Fruit fly (Drosophila melanogaster) ovary, adult (tissue): ENCODE results near the gene ACXD.
A peak's percentile ranks its signal among the peaks of the same experiment; 100 is the strongest.

ENCODE experiments used
- CG17801 ChIP-seq: fragments of 200-800 bp; optimal IDR thresholded peaks from 2 replicates; lab custom pipeline; 2019; ENCODE audit warnings: missing biosample characterization, mild to moderate bottlenecking, missing genetic modification characterization, moderate library complexity; ENCODE audit not compliant: partially characterized antibody

The ACXD gene

DNA sequence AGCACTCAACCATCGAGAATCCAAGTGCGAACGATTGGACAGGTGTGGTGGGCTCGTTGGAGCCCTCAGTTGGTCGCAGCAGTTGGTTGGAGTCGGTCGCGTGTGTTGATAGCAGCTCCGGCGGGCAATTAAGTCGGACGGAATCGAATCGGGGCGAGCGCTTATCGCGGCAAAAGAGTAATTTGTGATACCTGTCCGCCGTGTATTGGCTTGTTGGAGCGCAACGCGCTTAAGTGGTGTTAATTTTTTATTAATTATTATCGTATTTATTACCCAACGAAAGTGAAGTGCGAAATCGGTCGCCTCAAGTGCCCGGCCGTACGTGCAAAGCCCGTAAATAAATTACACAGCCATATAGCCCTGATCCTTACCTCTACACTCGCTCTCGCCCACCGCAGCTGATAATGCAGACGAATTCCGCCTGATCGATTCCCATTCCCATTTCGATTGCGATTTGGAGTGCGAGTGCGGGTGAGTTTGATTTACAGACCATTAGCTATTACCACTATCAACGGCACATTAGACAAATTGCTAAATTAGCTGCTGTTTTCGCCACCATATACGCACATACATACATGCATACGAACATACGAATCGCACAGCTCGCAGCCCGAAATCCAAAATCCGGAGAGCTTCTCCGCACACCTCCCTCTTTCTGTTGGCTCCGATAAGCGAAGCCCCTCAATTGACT is at the start of gene ACXD:
ACXD (plus strand) TSS at position 66 of the 691 bp plus-strand sequence.
- no peak for TF ChIP-seq CG17801

DNA sequence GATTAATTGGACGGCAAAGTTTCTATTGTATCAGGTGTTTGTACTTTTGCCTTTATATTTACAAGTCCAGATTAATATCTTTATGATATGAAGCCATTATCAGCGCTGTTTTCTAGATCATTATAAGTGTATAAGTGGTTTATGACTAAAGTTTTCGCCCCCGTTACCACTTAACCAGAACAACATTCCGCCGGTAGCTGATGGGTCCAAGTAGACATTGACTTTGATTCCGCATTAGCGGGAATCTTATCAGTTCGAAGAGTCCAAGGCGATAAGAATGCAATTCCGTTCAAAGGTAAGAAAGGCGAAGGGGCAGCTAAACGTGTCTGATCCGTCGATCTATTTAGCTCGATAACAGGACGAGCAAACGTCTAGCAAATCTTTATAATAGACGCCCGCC is 45.9 kb upstream of the ACXD start:
- no peak for TF ChIP-seq CG17801

DNA sequence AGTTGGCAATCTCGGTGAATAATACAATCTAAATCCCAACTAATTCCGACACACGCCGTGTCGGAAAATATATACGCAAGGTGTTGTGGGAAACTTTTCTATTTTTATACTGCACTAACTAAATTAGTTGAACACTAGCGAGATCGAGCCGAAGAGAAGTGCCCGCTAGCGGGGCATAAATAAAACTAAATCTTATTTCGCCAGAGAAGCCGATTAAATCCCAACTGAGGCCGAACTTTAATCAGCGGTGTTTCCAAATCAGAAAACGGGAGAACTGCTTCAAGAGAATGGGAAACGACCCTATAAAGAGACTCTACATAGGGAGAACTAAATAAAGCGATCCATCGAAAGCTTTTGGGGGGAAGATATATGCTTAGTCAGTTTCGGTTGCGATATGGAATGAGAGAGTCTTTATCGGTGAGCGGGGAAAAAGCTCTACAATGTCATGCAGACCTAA is 45.4 kb upstream of the ACXD start, which contains the start of gene CG5707:
CG5707 (minus strand) TSS at position 228 of the 457 bp plus-strand sequence.
- TF ChIP-seq CG17801: peak; percentile 19

DNA sequence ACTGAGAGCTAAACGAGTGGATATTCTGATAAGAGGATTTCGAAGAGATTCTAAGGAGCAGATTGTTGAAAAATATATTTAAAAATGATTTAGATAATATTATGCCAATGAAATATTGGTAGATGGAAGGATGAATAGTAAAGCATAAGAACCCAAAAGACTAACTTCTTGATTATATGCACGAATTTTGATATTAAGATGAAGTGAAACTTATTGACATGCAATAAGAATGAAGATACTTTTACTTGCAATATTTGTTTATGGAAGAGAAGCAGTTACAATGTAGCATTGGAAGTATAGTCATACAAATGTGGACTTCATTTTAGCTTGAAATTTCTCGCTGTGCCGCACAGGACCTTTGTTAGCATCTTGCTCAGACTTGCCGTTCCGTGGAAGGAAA is 40.7 kb upstream of the ACXD start, which contains the start of gene CG8960:
CG8960 (plus strand) TSS at position 301 of the 400 bp plus-strand sequence.
- TF ChIP-seq CG17801: no peak

DNA sequence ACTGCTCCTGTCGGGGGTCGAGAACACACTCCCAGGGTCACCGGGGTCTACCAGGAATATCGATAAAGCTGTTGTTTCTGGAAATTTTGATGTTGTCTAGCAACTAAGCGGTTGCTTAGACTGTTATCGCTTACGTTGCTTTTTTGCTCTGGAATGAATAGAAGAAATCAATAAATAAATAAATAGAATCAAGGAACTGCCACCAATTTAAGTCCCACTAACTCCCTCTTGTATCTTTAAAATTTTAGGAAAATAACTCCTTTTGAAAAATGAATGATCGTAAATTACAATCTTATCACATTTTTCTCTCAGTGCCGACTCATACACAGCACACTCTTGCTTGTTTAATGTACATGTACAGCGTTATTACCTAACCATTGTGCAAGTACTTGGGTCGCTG is 25.0 kb upstream of the ACXD start, which contains the start of gene CG15878:
CG15878 (minus strand) TSS at position 101 of the 400 bp plus-strand sequence.
- no peak for TF ChIP-seq CG17801

DNA sequence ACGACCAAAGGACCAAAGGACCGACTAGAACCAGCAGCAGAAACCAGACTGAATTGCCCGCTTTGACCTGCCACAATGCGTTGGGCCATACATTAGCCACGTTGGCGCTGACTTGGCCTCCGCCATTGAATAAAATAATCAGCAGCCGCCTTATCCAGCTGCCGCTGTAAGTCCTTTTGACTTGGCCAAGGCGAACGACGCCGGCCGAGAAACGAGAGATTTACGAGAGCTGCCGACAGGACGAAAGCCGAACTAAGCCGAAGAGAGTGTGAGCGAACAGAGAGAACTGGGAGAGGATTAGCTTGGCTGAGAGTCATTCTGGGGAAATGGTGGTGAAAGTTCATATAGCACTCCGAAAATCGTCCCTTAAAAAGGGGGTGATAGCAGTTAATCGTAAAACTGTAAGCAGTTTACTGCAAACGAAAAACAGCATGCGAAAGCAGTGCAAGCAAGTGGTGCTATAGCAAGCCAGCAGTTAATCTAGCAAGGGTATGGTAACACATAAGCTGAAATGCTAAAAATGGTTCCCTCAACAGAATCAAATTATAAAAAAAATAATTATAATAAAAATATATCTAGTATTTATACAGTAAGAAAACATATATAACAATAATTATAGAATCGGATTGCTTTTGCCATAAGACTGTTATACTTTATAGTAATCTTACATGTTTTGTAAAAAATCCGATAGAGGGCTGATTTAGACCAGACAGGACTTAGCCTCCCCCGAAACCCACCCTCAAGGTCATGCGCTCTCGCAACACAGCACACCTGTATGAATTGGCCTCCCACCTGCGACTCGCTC is 8.8 kb upstream of the ACXD start:
- TF ChIP-seq CG17801: no peak

DNA sequence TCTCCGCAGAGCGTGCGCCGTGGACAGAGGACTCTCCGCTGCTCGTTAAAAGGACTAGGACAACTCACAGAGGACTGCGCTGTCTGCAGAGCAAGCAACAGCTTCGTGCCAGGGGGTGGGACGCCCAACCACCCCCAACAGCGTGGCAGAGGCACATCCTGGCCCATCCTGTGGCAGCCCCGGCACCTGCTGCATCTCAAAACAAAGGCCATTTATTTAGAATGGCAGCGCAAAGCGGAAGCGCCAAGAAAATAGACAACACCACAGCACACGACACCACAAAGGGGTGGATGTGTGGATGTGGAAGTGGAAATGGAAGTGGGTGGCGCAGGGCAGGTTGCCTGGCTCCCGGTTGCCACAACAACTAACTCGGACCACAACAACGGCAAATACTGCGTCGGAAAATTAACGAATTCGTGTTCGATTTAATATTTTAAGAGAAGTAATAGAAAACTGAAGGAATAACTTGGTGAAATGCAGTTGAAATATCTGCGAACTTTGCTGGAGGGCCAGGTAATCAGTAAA is 8.2 kb upstream of the ACXD start, which contains the start of gene Oseg2:
Oseg2 (plus strand) TSS at position 475 of the 525 bp plus-strand sequence.
- no peak for TF ChIP-seq CG17801

DNA sequence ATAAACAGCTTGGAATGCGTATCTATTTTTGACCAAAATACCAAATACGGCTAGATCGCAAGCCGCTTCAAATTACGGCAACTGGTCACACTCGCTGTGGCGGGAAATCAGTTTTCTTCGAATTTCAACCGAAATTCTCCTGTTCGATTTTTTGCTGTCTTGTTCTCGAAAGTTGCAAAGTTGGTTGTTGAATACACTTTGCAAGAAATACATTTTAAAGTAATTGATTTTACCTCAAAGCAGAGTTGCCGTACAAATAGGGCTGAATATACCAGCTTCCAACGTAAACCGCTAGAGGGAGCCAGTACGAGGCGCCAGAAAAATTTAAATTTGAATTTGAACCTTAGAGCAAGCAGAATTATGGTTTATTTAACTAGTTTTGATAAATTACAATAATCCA is 374 bp upstream of the ACXD start, which contains the start of gene CG9018:
CG9018 (minus strand) TSS at position 43 of the 400 bp plus-strand sequence.
- no peak for TF ChIP-seq CG17801

DNA sequence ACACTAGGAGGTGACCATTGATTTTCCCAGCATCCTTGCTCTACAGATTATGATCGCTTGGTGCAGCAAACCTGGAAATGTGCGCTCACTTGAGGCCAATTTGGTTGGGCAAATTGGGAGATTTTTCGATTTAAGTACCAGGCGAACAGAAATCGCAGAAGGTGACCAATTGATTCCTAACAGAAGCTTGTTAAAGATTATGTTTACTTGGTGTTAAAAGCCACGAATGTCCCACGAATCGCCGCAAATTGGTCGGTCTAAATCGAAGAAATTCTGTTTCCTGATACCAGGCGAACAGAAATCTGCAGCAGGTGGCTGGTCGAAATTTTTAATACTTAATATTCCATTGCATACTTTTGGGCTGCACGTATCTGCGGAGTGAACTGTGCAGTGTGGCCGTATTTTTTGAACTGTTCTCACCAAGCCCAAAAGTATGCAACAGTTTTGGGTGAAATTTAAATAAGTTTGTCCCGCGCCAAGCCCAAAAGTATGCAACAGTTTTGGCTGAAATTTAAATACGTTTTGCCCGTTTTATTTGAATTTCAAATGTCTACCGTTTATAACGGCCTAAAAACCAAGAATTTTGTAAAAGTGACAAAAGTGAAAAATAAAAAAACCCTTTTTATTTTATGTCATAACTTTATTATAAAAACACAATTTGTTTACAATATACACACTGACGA is 6.6 kb downstream of the ACXD start, which contains the start of gene CG32301:
CG32301 (plus strand) TSS at position 633 of the 683 bp plus-strand sequence.
- no peak for TF ChIP-seq CG17801

DNA sequence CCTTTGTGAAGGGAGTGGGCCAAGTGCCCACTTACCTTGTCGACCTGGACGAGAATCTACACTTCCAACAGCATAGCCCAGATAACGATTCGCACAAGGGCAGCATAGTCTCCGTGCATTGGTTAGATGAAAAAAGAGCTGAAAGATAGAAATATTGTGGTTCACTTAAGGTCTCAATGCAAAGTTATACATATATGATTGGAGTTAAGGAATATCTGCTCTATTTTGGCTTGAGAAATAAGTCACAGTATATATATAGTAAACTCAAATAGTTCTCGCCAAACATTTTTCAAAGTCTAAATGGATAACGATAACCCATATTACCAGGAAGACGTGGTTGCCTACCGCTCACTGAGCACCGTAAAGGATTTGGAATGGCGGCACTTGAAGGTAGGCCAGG is 10.9 kb downstream of the ACXD start, which contains the start of gene CG32305:
CG32305 (plus strand) TSS at position 301 of the 400 bp plus-strand sequence.
- TF ChIP-seq CG17801: no peak

DNA sequence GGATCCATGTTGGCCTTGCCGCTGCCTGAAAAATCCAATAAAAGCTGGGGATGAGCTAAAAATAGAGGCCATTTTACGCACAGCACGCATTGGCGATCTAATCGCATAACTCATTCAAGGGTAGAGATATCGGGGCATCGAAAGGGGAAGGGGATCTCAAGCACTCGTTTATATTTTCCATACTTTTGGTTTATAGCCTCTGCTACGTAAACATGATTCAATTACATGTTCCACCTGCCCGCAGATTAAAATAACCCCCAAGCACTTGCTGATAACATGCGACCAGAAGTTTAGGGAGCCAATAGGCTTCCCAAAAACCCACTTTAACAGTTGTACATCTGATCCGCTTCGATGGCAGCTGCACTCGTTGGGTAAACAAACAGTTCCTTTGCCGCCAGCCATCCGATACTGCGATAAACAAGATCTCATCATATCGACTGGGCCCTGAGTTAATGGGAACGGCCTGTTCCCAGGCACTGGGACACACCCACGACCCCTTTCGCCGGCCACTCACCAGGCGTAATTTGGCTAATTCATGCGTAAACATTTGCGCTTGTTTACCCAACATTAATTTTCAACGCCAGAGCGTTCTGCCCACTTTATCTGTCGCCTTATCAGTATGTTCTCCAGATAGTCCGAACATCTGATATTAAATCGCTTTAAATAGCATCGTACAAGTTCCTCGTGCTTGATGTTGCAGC is 16.7 kb downstream of the ACXD start:
- no peak for TF ChIP-seq CG17801

DNA sequence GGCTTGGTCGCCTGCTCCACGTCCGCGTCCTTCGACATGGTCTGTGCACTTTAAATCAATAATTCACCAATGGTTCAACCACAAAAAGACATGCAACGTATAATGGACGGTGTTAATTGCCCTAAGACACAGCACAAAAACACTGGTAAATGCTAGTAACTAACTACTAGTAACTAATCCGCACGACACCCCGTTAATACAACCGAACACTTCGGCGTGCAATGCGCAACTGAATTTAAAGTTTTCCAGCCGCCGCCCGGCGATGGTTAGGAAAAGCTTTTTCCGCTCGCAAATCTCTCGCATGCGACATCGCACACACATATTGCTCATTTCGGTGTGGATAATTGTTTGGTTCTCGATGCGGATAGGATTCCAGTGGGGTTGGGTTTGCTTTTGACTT is 18.4 kb downstream of the ACXD start:
- no peak for TF ChIP-seq CG17801

DNA sequence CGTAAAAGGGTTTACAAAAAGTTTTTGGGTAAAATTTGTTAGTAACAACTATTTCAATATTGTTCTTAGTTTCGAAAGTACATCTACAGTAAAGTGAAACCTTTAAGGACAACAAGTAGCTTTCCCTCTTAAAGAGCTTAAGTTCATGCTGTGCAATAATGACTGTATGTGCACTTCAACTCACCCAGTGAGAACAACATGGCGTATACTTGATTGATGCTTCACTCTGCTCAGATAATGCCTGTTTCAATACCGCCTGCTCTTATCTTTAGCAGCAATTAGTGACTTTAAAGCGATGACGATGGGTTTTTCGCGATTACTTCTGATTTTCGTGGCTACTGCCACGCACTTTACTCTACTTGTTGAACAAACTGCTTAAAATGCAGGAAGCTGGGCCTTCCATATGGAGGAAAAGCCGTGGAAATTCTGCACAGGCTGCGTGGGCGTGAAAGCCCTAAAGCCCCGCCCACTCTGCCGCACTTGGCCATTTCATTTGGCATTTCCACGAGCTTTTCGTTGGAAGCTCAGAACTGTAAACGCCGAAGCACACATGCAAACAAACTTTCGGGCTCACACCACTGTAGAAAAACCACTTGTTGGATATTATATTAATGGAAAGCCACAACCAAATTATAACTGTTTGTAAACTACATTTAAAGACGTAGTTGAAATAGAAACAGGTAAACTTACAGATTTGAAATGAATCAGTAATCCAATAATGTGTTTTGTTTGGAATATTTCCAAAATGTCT is 19.2 kb downstream of the ACXD start:
- no peak for TF ChIP-seq CG17801

DNA sequence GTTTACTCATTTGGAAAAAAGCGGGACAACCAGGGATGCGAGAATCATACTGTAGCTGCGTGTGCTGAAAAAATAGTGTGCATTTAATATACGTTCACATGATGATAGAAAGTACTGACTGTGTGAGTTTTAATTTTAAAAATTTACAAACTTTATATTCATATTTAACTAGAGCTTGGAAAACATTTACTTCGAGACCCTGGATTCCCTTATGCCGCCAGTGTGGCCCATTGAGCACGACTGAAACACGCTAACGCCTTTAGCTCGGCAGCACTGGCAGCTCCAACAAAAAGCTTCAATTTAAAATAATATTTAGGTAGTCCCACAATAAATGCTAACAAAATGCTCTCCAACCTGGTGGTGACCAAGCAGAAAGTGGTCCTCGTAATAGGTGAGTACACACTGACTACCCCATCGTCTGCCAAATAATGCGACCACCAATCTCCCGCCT is 20.0 kb downstream of the ACXD start, which contains the start of the genes CG1275 and Elp5:
CG1275 (minus strand) TSS at position 12 of the 451 bp plus-strand sequence.
Elp5 (plus strand) TSS at position 45 of the 451 bp plus-strand sequence.
- peak; percentile 99 for TF ChIP-seq CG17801
